Worm (Caenorhabditis elegans) whole organism, L4/young adult: ENCODE results near the gene W10D9.1.

Experiments
- W03F9.2 ChIP-seq: fragments of 150-350 bp; optimal IDR thresholded peaks from 2 replicates; lab custom pipeline; 2014; ENCODE audit warnings: missing biosample characterization, missing genetic modification characterization
- dao-5 ChIP-seq: sonication (generic microtip); optimal IDR thresholded peaks from 2 replicates; lab custom pipeline; 2016; ENCODE audit warnings: missing genotype, missing genetic modification characterization, moderate library complexity, missing compliant biosample characterization
- him-1 ChIP-seq: sonication (generic microtip); optimal IDR thresholded peaks from 2 replicates; lab custom pipeline; 2016; ENCODE audit warnings: missing genotype, missing genetic modification reagents, missing genetic modification characterization, missing compliant biosample characterization

- TF ChIP-seq W03F9.2 (tag; lab: Kevin White, UChicago) (no peak), dao-5 (tag; lab: Kevin White, UChicago) (no peak), him-1 (tag; lab: Kevin White, UChicago) (no peak)
Measured at ce11 chrII:502638-503037, 47.9 kb downstream of the W10D9.1 start.
